Worm (Caenorhabditis elegans): ENCODE measurements around the gene sulp-8.
A peak's percentile ranks its signal among the peaks of the same experiment; 100 is the strongest.
"Not testable (repeated sequence)": the region's sequence is repeated elsewhere in the genome, so short reads cannot be mapped to it uniquely, and the experiment has no call there.

- TF ChIP-seq pha-4 (GFP tag; IDR thresholded peaks at IDR 0.05); pha-4 (tag; optimal IDR thresholded peaks at IDR 0.05); zip-2 (tag; optimal IDR thresholded peaks at IDR 0.05); ceh-44 (GFP tag; IDR thresholded peaks at IDR 0.05); dpl-1 (GFP tag; optimal IDR thresholded peaks at IDR 0.05); gei-8 (GFP tag; optimal IDR thresholded peaks at IDR 0.05); pqm-1 (tag; optimal IDR thresholded peaks at IDR 0.05); spr-1 (tag; optimal IDR thresholded peaks at IDR 0.05); ceh-32 (tag; optimal IDR thresholded peaks at IDR 0.05; ENCODE audit: poor library complexity); Y105C5A.15 (GFP tag; IDR thresholded peaks at IDR 0.05); ama-1 (optimal IDR thresholded peaks at IDR 0.05); nhr-237 (tag; optimal IDR thresholded peaks at IDR 0.05); unc-62 (GFP tag; optimal IDR thresholded peaks at IDR 0.05 in 1 of 2); unc-62 (tag; optimal IDR thresholded peaks at IDR 0.05); unc-130 (GFP tag; optimal IDR thresholded peaks at IDR 0.05): not testable (repeated sequence)
- 0 out of 2 replicates have a peak, but pooled peaks have one; percentile 48 for TF ChIP-seq egl-43 (GFP tag; IDR thresholded peaks at IDR 0.05)
These were observed 51.1 kb downstream of the sulp-8 start for ce11 chrV:9622338-9622737.
